Worm (Caenorhabditis elegans): ENCODE measurements around the gene ttr-20.

Gene ttr-20

DNA sequence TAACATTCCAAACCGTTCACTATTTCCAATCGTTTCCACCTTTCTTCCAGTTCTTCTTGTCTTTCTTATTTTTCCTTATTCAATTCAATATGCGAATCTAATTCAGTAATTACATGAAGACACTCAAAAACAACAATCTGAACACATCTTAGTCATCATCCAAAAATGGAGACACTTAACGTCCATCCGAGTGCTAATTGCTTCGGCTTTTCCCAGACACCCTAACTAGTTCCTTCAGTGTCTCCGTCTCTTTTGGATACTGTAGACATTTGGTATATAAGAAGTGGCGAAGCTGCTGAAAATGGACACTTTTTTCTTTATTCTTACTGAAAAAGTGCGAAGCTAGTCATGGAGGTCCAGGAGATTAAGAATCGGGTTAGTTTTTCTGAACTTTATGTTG, 16.4 kb downstream of the ttr-20 start, which contains the start of gene col-33:
Gene col-33, plus strand, starts transcription at position 301 of the 400 bp plus-strand sequence.
- TF ChIP-seq elt-1 (tag; optimal IDR thresholded peaks at IDR 0.05; ENCODE audit: borderline replicate concordance, insufficient read depth) (no peak), unc-39 (tag; optimal IDR thresholded peaks at IDR 0.05) (no peak), elt-3 (tag; optimal IDR thresholded peaks at IDR 0.05) (no peak), nhr-76 (tag; optimal IDR thresholded peaks at IDR 0.05) (no peak), M03D4.4 (tag; optimal IDR thresholded peaks at IDR 0.05) (no peak), mab-5 (tag; optimal IDR thresholded peaks at IDR 0.05) (no peak), ceh-39 (tag; optimal IDR thresholded peaks at IDR 0.05) (no peak), ham-2 (GFP tag; optimal IDR thresholded peaks at IDR 0.05) (no peak), mep-1 (tag; optimal IDR thresholded peaks at IDR 0.05) (no peak), ceh-43 (GFP tag; optimal IDR thresholded peaks at IDR 0.05) (no peak), mls-2 (tag; optimal IDR thresholded peaks at IDR 0.05) (no peak), flh-1 (GFP tag; optimal IDR thresholded peaks at IDR 0.05) (no peak), drap-1 (GFP tag; optimal IDR thresholded peaks at IDR 0.05) (no peak), nhr-2 (tag; optimal IDR thresholded peaks at IDR 0.05) (no peak), tbx-8 (GFP tag; optimal IDR thresholded peaks at IDR 0.05) (no peak), lsy-2 (tag; optimal IDR thresholded peaks at IDR 0.05) (no peak), sptf-1 (tag; optimal IDR thresholded peaks at IDR 0.05) (no peak), nhr-237 (tag; optimal IDR thresholded peaks at IDR 0.05) (no peak), ceh-83 (GFP tag; optimal IDR thresholded peaks at IDR 0.05) (no peak)

DNA sequence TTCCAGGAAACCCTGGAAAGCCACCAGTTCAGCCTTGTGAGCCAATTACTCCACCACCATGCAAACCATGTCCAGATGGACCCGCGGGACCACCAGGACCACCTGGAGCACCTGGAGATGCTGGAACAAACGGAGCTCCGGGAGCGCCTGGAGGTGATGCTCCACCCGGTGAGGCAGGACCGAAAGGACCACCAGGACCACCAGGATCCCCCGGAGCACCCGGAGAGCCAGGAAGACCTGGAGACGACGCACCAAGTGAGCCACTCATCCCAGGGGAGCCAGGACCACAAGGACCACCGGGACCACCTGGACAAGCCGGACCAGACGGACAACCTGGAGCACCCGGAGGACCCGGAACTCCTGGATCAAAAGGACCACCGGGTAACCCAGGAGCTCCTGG, 18.1 kb downstream of the ttr-20 start:
- no peak for TF ChIP-seq blmp-1 (tag; optimal IDR thresholded peaks at IDR 0.05)
- TF ChIP-seq unc-62 (GFP tag; optimal IDR thresholded peaks at IDR 0.05), result no peak
- no peak for TF ChIP-seq mab-5 (tag; optimal IDR thresholded peaks at IDR 0.05)
- no peak for TF ChIP-seq drap-1 (GFP tag; optimal IDR thresholded peaks at IDR 0.05)
- no peak for TF ChIP-seq bed-3 (GFP tag; optimal IDR thresholded peaks at IDR 0.05)
- no peak for TF ChIP-seq zip-8 (tag; optimal IDR thresholded peaks at IDR 0.05)
- TF ChIP-seq ceh-83 (GFP tag; optimal IDR thresholded peaks at IDR 0.05), result no peak
- TF ChIP-seq nhr-237 (tag; optimal IDR thresholded peaks at IDR 0.05), result no peak
- no peak for TF ChIP-seq pha-4 (tag; optimal IDR thresholded peaks at IDR 0.05)
- TF ChIP-seq cnd-1 (tag; optimal IDR thresholded peaks at IDR 0.05), result no peak
- no peak for TF ChIP-seq sem-2 (GFP tag; optimal IDR thresholded peaks at IDR 0.05)
- no peak for TF ChIP-seq elt-3 (tag; optimal IDR thresholded peaks at IDR 0.05)

DNA sequence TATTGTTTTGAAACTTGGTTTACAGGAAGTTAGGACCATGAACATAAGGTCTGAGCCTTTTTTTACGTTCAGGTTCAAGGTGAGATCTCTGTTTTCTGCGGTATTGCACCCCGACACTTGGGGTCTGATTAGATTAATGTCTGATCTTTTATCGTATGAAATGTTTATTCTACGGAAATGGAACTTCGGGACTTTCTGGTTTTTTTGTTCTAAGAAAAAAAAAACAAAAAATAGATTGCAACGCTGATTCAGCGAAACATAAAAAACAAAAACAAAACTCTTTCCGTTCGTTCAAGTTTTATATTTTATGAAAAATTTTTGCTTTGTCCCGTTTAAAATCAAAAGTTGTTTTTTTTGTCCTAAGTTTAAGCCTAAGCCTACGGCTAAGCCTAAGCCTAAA, 18.6 kb downstream of the ttr-20 start, which contains the start of gene F36A4.5:
Gene F36A4.5, plus strand, starts transcription at position 301 of the 400 bp plus-strand sequence.
- TF ChIP-seq unc-62 (GFP tag; optimal IDR thresholded peaks at IDR 0.05), result no peak
- no peak for TF ChIP-seq pha-4 (tag; optimal IDR thresholded peaks at IDR 0.05)
- no peak for TF ChIP-seq zip-8 (tag; optimal IDR thresholded peaks at IDR 0.05)

DNA sequence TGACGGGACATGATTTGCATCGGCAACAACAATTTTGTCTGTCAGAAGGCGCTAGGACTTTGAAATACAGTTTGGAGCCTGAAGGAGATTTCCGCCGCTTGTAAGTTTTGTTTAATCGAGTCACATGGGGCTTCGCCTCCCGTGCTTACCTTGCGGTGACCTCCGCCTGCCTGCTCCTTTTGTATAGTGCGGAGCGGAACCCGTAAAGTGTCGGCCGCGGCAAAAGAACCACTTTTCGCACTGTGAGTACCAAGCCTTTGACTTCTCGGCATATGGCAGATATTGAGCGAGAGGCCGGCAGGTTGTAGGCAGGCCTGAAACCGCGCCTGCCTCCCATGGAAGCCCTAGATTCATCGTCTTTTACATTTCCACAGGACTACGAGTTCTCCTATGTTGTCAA, 19.4 kb downstream of the ttr-20 start:
- no peak for TF ChIP-seq mab-5 (tag; optimal IDR thresholded peaks at IDR 0.05)
- TF ChIP-seq sptf-1 (tag; optimal IDR thresholded peaks at IDR 0.05), result no peak
- no peak for TF ChIP-seq nhr-237 (tag; optimal IDR thresholded peaks at IDR 0.05)
- TF ChIP-seq ceh-39 (tag; optimal IDR thresholded peaks at IDR 0.05), result no peak
- no peak for TF ChIP-seq ceh-83 (GFP tag; optimal IDR thresholded peaks at IDR 0.05)
- TF ChIP-seq ztf-11 (tag; optimal IDR thresholded peaks at IDR 0.05), result no peak
- TF ChIP-seq lin-32 (GFP tag; optimal IDR thresholded peaks at IDR 0.05), result no peak
- TF ChIP-seq elt-1 (tag; optimal IDR thresholded peaks at IDR 0.05; ENCODE audit: borderline replicate concordance, insufficient read depth), result no peak
- no peak for TF ChIP-seq ceh-43 (GFP tag; optimal IDR thresholded peaks at IDR 0.05)
- no peak for TF ChIP-seq unc-62 (GFP tag; optimal IDR thresholded peaks at IDR 0.05)
- no peak for TF ChIP-seq drap-1 (GFP tag; optimal IDR thresholded peaks at IDR 0.05)
- no peak for TF ChIP-seq cnd-1 (tag; optimal IDR thresholded peaks at IDR 0.05)
- no peak for TF ChIP-seq zip-8 (tag; optimal IDR thresholded peaks at IDR 0.05)
- TF ChIP-seq nhr-28 (tag; optimal IDR thresholded peaks at IDR 0.05), result no peak
- no peak for TF ChIP-seq unc-39 (tag; optimal IDR thresholded peaks at IDR 0.05)
- TF ChIP-seq nhr-12 (tag; optimal IDR thresholded peaks at IDR 0.05), result no peak
- no peak for TF ChIP-seq ham-2 (GFP tag; optimal IDR thresholded peaks at IDR 0.05)

DNA sequence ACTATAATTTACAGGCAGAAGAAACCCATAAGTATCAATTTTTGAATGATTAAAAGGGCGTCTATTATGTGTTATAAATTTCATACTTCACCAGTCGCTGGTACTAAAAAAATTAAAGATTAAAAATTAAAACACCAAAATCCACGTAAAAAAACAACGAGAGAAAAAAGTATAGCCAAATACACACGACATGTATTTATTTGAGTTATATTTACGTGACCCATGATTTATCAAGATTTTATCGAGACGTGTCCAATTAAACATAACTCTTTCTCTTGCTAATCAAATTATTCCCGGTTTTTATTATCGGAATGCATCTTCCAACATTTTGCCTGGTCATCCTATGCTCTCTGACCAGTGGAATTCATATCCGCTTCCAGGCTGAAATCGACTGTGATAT, 20.7 kb downstream of the ttr-20 start, which contains the start of gene F36A4.4:
Gene F36A4.4, plus strand, starts transcription at position 301 of the 400 bp plus-strand sequence.
- no peak for TF ChIP-seq ceh-43 (GFP tag; optimal IDR thresholded peaks at IDR 0.05)
- no peak for TF ChIP-seq M03D4.4 (tag; optimal IDR thresholded peaks at IDR 0.05)
- no peak for TF ChIP-seq tbx-8 (GFP tag; optimal IDR thresholded peaks at IDR 0.05)
- TF ChIP-seq elt-1 (tag; optimal IDR thresholded peaks at IDR 0.05; ENCODE audit: borderline replicate concordance, insufficient read depth), result no peak
- no peak for TF ChIP-seq unc-62 (GFP tag; optimal IDR thresholded peaks at IDR 0.05)
- TF ChIP-seq mls-2 (tag; optimal IDR thresholded peaks at IDR 0.05), result no peak
- no peak for TF ChIP-seq lsy-2 (tag; optimal IDR thresholded peaks at IDR 0.05)
- no peak for TF ChIP-seq mab-5 (tag; optimal IDR thresholded peaks at IDR 0.05)
- TF ChIP-seq nhr-237 (tag; optimal IDR thresholded peaks at IDR 0.05), result no peak
- no peak for TF ChIP-seq zip-8 (tag; optimal IDR thresholded peaks at IDR 0.05)
- TF ChIP-seq blmp-1 (tag; optimal IDR thresholded peaks at IDR 0.05), result no peak
- no peak for TF ChIP-seq hlh-1 (tag; optimal IDR thresholded peaks at IDR 0.05)
- TF ChIP-seq nhr-76 (tag; optimal IDR thresholded peaks at IDR 0.05), result no peak
- no peak for TF ChIP-seq mep-1 (tag; optimal IDR thresholded peaks at IDR 0.05)
- TF ChIP-seq ham-2 (GFP tag; optimal IDR thresholded peaks at IDR 0.05), result no peak
- no peak for TF ChIP-seq cnd-1 (tag; optimal IDR thresholded peaks at IDR 0.05)
- TF ChIP-seq nhr-12 (tag; optimal IDR thresholded peaks at IDR 0.05), result no peak
- no peak for TF ChIP-seq ztf-11 (tag; optimal IDR thresholded peaks at IDR 0.05)
